Worm (Caenorhabditis elegans) whole organism, midembryonic: ENCODE results near the gene sri-6.

Experiments
- T22C8.4 ChIP-seq: fragments of 200-800 bp; sonication (Bioruptor generic); IDR thresholded peaks from 2 replicates; pipeline ENCODE4 v1.3.6; 2022; ENCODE audit warnings: missing genetic modification characterization, missing compliant biosample characterization
- cog-1 ChIP-seq: sonication (generic microtip); optimal IDR thresholded peaks from 2 replicates; lab custom pipeline; 2016; ENCODE audit warnings: missing genetic modification characterization, missing compliant biosample characterization
- flt-1 ChIP-seq: fragments of 200-800 bp; sonication (Bioruptor generic); IDR thresholded peaks from 2 replicates; pipeline ENCODE4 v1.3.6; 2022; ENCODE audit warnings: missing genetic modification characterization, missing compliant biosample characterization
- klf-2 ChIP-seq: fragments of 200-800 bp; sonication (Bioruptor generic); conservative IDR thresholded peaks from 2 replicates; pipeline ENCODE4 v1.3.6; 2022; ENCODE audit warnings: missing genetic modification reagents, missing genetic modification characterization, missing compliant biosample characterization
- med-1 ChIP-seq: sonication (generic microtip); optimal IDR thresholded peaks from 2 replicates; lab custom pipeline; 2017; ENCODE audit warnings: missing genetic modification characterization, mild to moderate bottlenecking, missing compliant biosample characterization, antibody characterized with exemption, missing genetic modification reagents; ENCODE audit not compliant: insufficient read depth
- ref-1 ChIP-seq: fragments of 200-800 bp; sonication (Bioruptor generic); conservative IDR thresholded peaks from 2 replicates; pipeline ENCODE4 v1.3.6; 2022; ENCODE audit warnings: missing genetic modification reagents, missing genetic modification characterization, missing compliant biosample characterization
- tab-1 ChIP-seq: fragments of 200-800 bp; sonication (Bioruptor generic); IDR thresholded peaks from 2 replicates; pipeline ENCODE4 v1.3.6; 2022; ENCODE audit warnings: missing genetic modification characterization, missing compliant biosample characterization
- ztf-23 ChIP-seq: fragments of 200-800 bp; sonication (Bioruptor generic); IDR thresholded peaks from 2 replicates; pipeline ENCODE4 v1.3.6; 2022; ENCODE audit warnings: missing genetic modification reagents, missing genetic modification characterization, missing compliant biosample characterization
- ztf-29 ChIP-seq: fragments of 200-800 bp; sonication (Bioruptor generic); IDR thresholded peaks from 2 replicates; pipeline ENCODE4 v1.3.6; 2022; ENCODE audit warnings: missing genetic modification reagents, missing genetic modification characterization, missing compliant biosample characterization

sri-6 gene

ce11 chrV:13195548-13195947 lies 10.1 kb downstream of the sri-6 start, which contains the start of gene F57B1.1:
Gene F57B1.1, minus strand, starts transcription at chrV:13195648.
- no peak for TF ChIP-seq klf-2 (GFP tag; lab: Robert Waterston, UW)
- no peak for TF ChIP-seq cog-1 (tag; lab: Kevin White, UChicago)
- TF ChIP-seq ztf-29 (GFP tag; lab: Robert Waterston, UW): no peak
- TF ChIP-seq med-1 (GFP tag; lab: Kevin White, UChicago): no peak
- TF ChIP-seq ztf-23 (GFP tag; lab: Robert Waterston, UW): no peak
- TF ChIP-seq T22C8.4 (GFP tag; lab: Robert Waterston, UW): no peak
- no peak for TF ChIP-seq tab-1 (GFP tag; lab: Robert Waterston, UW)
- TF ChIP-seq flt-1: no peak
- TF ChIP-seq ref-1 (GFP tag; lab: Robert Waterston, UW): no peak

DNA sequence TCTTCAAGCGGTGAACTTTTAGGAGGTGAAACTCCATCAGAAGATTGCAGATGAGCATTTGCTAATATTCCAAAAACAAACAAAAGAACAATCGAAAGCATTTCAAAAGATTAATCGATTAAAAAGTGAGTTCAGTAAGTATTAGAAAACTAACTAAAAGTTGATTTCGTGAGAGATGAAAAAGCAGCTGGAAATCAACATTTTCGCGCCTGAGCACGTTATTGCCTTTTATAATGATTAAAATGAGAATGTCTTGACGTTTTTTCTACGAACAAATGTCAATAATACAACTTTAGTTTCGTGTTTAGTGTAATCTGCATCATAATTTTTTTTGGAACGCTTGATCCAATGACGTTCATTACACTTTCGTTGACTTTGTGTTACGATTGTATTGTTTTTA lies 12.3 kb downstream of the sri-6 start, which contains the start of gene F57B1.9:
F57B1.9 (minus strand) TSS at position 101 of the 400 bp plus-strand sequence.
- no peak for TF ChIP-seq flt-1
- TF ChIP-seq ref-1 (GFP tag; lab: Robert Waterston, UW): no peak
- TF ChIP-seq tab-1 (GFP tag; lab: Robert Waterston, UW): no peak
- TF ChIP-seq med-1 (GFP tag; lab: Kevin White, UChicago): no peak
- TF ChIP-seq cog-1 (tag; lab: Kevin White, UChicago): no peak
- no peak for TF ChIP-seq ztf-29 (GFP tag; lab: Robert Waterston, UW)
- no peak for TF ChIP-seq klf-2 (GFP tag; lab: Robert Waterston, UW)
- TF ChIP-seq ztf-23 (GFP tag; lab: Robert Waterston, UW): no peak
- TF ChIP-seq T22C8.4 (GFP tag; lab: Robert Waterston, UW): no peak

ce11 chrV:13200609-13201008 lies 15.1 kb downstream of the sri-6 start:
- TF ChIP-seq ref-1 (GFP tag; lab: Robert Waterston, UW) (no peak), med-1 (GFP tag; lab: Kevin White, UChicago) (no peak), flt-1 (no peak), klf-2 (GFP tag; lab: Robert Waterston, UW) (no peak), ztf-23 (GFP tag; lab: Robert Waterston, UW) (no peak), T22C8.4 (GFP tag; lab: Robert Waterston, UW) (no peak), ztf-29 (GFP tag; lab: Robert Waterston, UW) (no peak)

ce11 chrV:13202127-13202610 lies 16.7 kb downstream of the sri-6 start, which contains the start of the genes col-159 and col-160:
Gene col-159, minus strand, starts transcription at chrV:13202177.
Gene col-160, minus strand, starts transcription at chrV:13202189.
- TF ChIP-seq cog-1 (tag; lab: Kevin White, UChicago) (no peak), ref-1 (GFP tag; lab: Robert Waterston, UW) (no peak), klf-2 (GFP tag; lab: Robert Waterston, UW) (no peak), ztf-29 (GFP tag; lab: Robert Waterston, UW) (no peak), ztf-23 (GFP tag; lab: Robert Waterston, UW) (no peak), tab-1 (GFP tag; lab: Robert Waterston, UW) (no peak), T22C8.4 (GFP tag; lab: Robert Waterston, UW) (no peak)

DNA sequence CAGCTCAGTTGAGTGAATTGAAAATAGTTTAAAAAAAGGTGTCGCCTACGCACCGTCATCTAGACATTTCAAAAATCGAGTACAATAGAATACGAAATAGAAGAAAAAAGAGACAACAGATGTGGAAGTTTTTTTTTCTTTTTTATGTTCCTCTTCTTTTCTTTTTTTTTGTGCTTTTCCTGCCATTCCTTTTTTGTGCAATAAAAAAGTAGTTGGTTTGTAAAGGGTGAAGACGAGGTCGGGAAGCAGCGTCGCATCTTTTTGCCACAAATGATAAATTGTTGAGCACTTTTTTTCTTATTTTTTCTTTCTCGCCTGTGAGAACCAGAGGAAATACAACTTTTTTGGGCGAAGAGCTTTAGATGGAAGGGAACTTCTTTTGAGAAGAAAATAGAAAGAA lies 21.0 kb downstream of the sri-6 start:
- no peak for TF ChIP-seq T22C8.4 (GFP tag; lab: Robert Waterston, UW)
- no peak for TF ChIP-seq med-1 (GFP tag; lab: Kevin White, UChicago)
- no peak for TF ChIP-seq ztf-23 (GFP tag; lab: Robert Waterston, UW)
- TF ChIP-seq ref-1 (GFP tag; lab: Robert Waterston, UW): no peak
- TF ChIP-seq klf-2 (GFP tag; lab: Robert Waterston, UW): no peak
- no peak for TF ChIP-seq flt-1

DNA sequence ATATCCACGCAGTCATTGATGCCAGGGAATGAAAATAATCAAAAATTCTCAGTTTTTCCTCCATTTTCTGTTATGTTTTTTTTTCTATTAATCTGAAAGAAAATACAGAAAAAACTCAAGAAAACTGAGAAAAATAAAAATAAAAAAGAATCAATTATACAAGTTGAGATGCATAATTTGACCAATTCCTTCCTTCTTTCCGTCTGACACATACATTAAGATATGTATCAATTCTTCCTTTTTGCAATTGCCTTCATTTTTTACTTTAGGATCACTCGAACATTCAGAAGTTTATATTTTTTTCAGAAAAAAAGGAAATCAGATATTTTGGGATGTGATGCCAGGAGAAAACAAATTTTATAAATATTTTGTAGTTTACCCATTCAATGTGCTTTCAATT lies 21.9 kb downstream of the sri-6 start, which contains the start of gene F57B1.5:
F57B1.5 (plus strand) TSS at position 301 of the 400 bp plus-strand sequence.
- TF ChIP-seq T22C8.4 (GFP tag; lab: Robert Waterston, UW) (no peak), med-1 (GFP tag; lab: Kevin White, UChicago) (no peak), ztf-23 (GFP tag; lab: Robert Waterston, UW) (no peak)

ce11 chrV:13209567-13209966 lies 24.1 kb downstream of the sri-6 start, which contains the start of gene F57B1.6:
Gene F57B1.6, plus strand, starts transcription at chrV:13209645.
- TF ChIP-seq flt-1: no peak
- no peak for TF ChIP-seq med-1 (GFP tag; lab: Kevin White, UChicago)
- TF ChIP-seq ztf-29 (GFP tag; lab: Robert Waterston, UW): no peak
- TF ChIP-seq tab-1 (GFP tag; lab: Robert Waterston, UW): no peak
- TF ChIP-seq ref-1 (GFP tag; lab: Robert Waterston, UW): no peak
- TF ChIP-seq ztf-23 (GFP tag; lab: Robert Waterston, UW): no peak
- TF ChIP-seq T22C8.4 (GFP tag; lab: Robert Waterston, UW): no peak
- no peak for TF ChIP-seq cog-1 (tag; lab: Kevin White, UChicago)
- no peak for TF ChIP-seq klf-2 (GFP tag; lab: Robert Waterston, UW)

DNA sequence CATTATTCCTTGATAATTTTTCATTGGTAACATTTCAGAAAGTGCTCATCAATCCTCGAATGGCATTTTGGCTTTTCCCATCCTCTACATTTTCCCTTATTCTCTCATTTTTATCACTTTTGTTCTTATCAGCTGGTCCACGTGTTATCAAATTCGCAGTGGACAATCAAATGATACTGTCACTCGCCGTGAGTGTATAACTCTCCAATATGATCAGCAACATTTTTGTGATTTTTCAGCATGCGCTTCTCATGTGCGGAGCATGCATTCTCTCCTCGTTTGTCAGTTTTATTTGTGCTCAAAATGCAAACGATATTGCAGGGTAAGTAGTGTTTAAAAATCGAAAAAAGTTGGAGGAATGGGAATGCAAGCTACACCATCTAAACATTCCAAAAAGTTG lies 27.1 kb downstream of the sri-6 start:
- TF ChIP-seq tab-1 (GFP tag; lab: Robert Waterston, UW) (no peak), klf-2 (GFP tag; lab: Robert Waterston, UW) (no peak), cog-1 (tag; lab: Kevin White, UChicago) (no peak), ztf-29 (GFP tag; lab: Robert Waterston, UW) (no peak), T22C8.4 (GFP tag; lab: Robert Waterston, UW) (no peak), ref-1 (GFP tag; lab: Robert Waterston, UW) (no peak), med-1 (GFP tag; lab: Kevin White, UChicago) (no peak), ztf-23 (GFP tag; lab: Robert Waterston, UW) (no peak), flt-1 (no peak)

- TF ChIP-seq med-1 (GFP tag; lab: Kevin White, UChicago) (no peak), ztf-23 (GFP tag; lab: Robert Waterston, UW) (no peak), ref-1 (GFP tag; lab: Robert Waterston, UW) (no peak), T22C8.4 (GFP tag; lab: Robert Waterston, UW) (no peak), cog-1 (tag; lab: Kevin White, UChicago) (no peak), flt-1 (no peak), klf-2 (GFP tag; lab: Robert Waterston, UW) (no peak), ztf-29 (GFP tag; lab: Robert Waterston, UW) (no peak), tab-1 (GFP tag; lab: Robert Waterston, UW) (no peak)
Observed at ce11 chrV:13221066-13221465, 35.6 kb downstream of the sri-6 start.
